Worm (Caenorhabditis elegans): ENCODE measurements around the gene srg-25.

srg-25 gene

ce11 chrV:5319477-5319876 is 25.8 kb downstream of the srg-25 start, which contains the start of gene ceh-34:
Gene ceh-34 (minus strand): TSS chrV:5319577.
- no peak for TF ChIP-seq med-1 (GFP tag; optimal IDR thresholded peaks at IDR 0.05; ENCODE audit: insufficient read depth)

- TF ChIP-seq tab-1 (GFP tag; IDR thresholded peaks at IDR 0.05): no peak
- TF ChIP-seq flt-1 (GFP tag; IDR thresholded peaks at IDR 0.05): no peak
- TF ChIP-seq T22C8.4 (GFP tag; IDR thresholded peaks at IDR 0.05): no peak
- TF ChIP-seq med-1 (GFP tag; optimal IDR thresholded peaks at IDR 0.05; ENCODE audit: insufficient read depth): no peak
- no peak for TF ChIP-seq ztf-29 (GFP tag; IDR thresholded peaks at IDR 0.05)
- no peak for TF ChIP-seq ztf-23 (GFP tag; IDR thresholded peaks at IDR 0.05)
- TF ChIP-seq klf-2 (GFP tag; conservative IDR thresholded peaks at IDR 0.05): no peak
- no peak for TF ChIP-seq cog-1 (tag; optimal IDR thresholded peaks at IDR 0.05)
- TF ChIP-seq ref-1 (GFP tag; conservative IDR thresholded peaks at IDR 0.05): no peak
These were observed 27.0 kb downstream of the srg-25 start for ce11 chrV:5318349-5318748.

- no peak for TF ChIP-seq klf-2 (GFP tag; conservative IDR thresholded peaks at IDR 0.05)
These were observed 31.2 kb downstream of the srg-25 start, which contains the start of gene C10G8.2 for ce11 chrV:5314104-5314503. Gene C10G8.2 (plus strand): TSS chrV:5314404.

ce11 chrV:5312453-5312852 is 32.9 kb downstream of the srg-25 start, which contains the start of gene C10G8.3:
Gene C10G8.3 (plus strand): TSS chrV:5312753.
- TF ChIP-seq ztf-23 (GFP tag; IDR thresholded peaks at IDR 0.05) (no peak), flt-1 (GFP tag; IDR thresholded peaks at IDR 0.05) (no peak), ztf-29 (GFP tag; IDR thresholded peaks at IDR 0.05) (no peak), ref-1 (GFP tag; conservative IDR thresholded peaks at IDR 0.05) (no peak), klf-2 (GFP tag; conservative IDR thresholded peaks at IDR 0.05) (no peak), cog-1 (tag; optimal IDR thresholded peaks at IDR 0.05) (no peak), T22C8.4 (GFP tag; IDR thresholded peaks at IDR 0.05) (no peak), tab-1 (GFP tag; IDR thresholded peaks at IDR 0.05) (no peak), med-1 (GFP tag; optimal IDR thresholded peaks at IDR 0.05; ENCODE audit: insufficient read depth) (no peak)

- no peak for TF ChIP-seq T22C8.4 (GFP tag; IDR thresholded peaks at IDR 0.05)
- no peak for TF ChIP-seq ref-1 (GFP tag; conservative IDR thresholded peaks at IDR 0.05)
- no peak for TF ChIP-seq flt-1 (GFP tag; IDR thresholded peaks at IDR 0.05)
- TF ChIP-seq klf-2 (GFP tag; conservative IDR thresholded peaks at IDR 0.05): no peak
- no peak for TF ChIP-seq ztf-29 (GFP tag; IDR thresholded peaks at IDR 0.05)
These were observed 33.7 kb downstream of the srg-25 start, which contains the start of gene C10G8.4 for ce11 chrV:5311635-5312034. Gene C10G8.4 (plus strand): TSS chrV:5311935.

- TF ChIP-seq flt-1 (GFP tag; IDR thresholded peaks at IDR 0.05) (no peak), ref-1 (GFP tag; conservative IDR thresholded peaks at IDR 0.05) (no peak), ztf-29 (GFP tag; IDR thresholded peaks at IDR 0.05) (no peak), tab-1 (GFP tag; IDR thresholded peaks at IDR 0.05) (no peak), med-1 (GFP tag; optimal IDR thresholded peaks at IDR 0.05; ENCODE audit: insufficient read depth) (no peak), cog-1 (tag; optimal IDR thresholded peaks at IDR 0.05) (no peak), ztf-23 (GFP tag; IDR thresholded peaks at IDR 0.05) (no peak), klf-2 (GFP tag; conservative IDR thresholded peaks at IDR 0.05) (no peak), T22C8.4 (GFP tag; IDR thresholded peaks at IDR 0.05) (no peak)
These were observed 41.0 kb downstream of the srg-25 start for ce11 chrV:5304366-5304765.

ce11 chrV:5303389-5303788 is 41.9 kb downstream of the srg-25 start, which contains the start of gene ncx-2:
Gene ncx-2 (plus strand): TSS chrV:5303689.
- TF ChIP-seq cog-1 (tag; optimal IDR thresholded peaks at IDR 0.05) (no peak), T22C8.4 (GFP tag; IDR thresholded peaks at IDR 0.05) (no peak), flt-1 (GFP tag; IDR thresholded peaks at IDR 0.05) (no peak), ztf-29 (GFP tag; IDR thresholded peaks at IDR 0.05) (no peak), tab-1 (GFP tag; IDR thresholded peaks at IDR 0.05) (no peak)

- no peak for TF ChIP-seq ztf-29 (GFP tag; IDR thresholded peaks at IDR 0.05)
- no peak for TF ChIP-seq cog-1 (tag; optimal IDR thresholded peaks at IDR 0.05)
- TF ChIP-seq flt-1 (GFP tag; IDR thresholded peaks at IDR 0.05): no peak
- no peak for TF ChIP-seq tab-1 (GFP tag; IDR thresholded peaks at IDR 0.05)
- TF ChIP-seq med-1 (GFP tag; optimal IDR thresholded peaks at IDR 0.05; ENCODE audit: insufficient read depth): no peak
- TF ChIP-seq T22C8.4 (GFP tag; IDR thresholded peaks at IDR 0.05): no peak
- TF ChIP-seq ref-1 (GFP tag; conservative IDR thresholded peaks at IDR 0.05): no peak
- no peak for TF ChIP-seq ztf-23 (GFP tag; IDR thresholded peaks at IDR 0.05)
- TF ChIP-seq klf-2 (GFP tag; conservative IDR thresholded peaks at IDR 0.05): no peak
These were observed 44.1 kb downstream of the srg-25 start for ce11 chrV:5301226-5301625.

- TF ChIP-seq ref-1 (GFP tag; conservative IDR thresholded peaks at IDR 0.05) (no peak), cog-1 (tag; optimal IDR thresholded peaks at IDR 0.05) (no peak), ztf-29 (GFP tag; IDR thresholded peaks at IDR 0.05) (no peak), klf-2 (GFP tag; conservative IDR thresholded peaks at IDR 0.05) (no peak), med-1 (GFP tag; optimal IDR thresholded peaks at IDR 0.05; ENCODE audit: insufficient read depth) (no peak), flt-1 (GFP tag; IDR thresholded peaks at IDR 0.05) (no peak), T22C8.4 (GFP tag; IDR thresholded peaks at IDR 0.05) (no peak), tab-1 (GFP tag; IDR thresholded peaks at IDR 0.05) (no peak), ztf-23 (GFP tag; IDR thresholded peaks at IDR 0.05) (no peak)
These were observed 47.6 kb downstream of the srg-25 start for ce11 chrV:5297740-5298139.

ce11 chrV:5295940-5296339 is 49.4 kb downstream of the srg-25 start:
- TF ChIP-seq ref-1 (GFP tag; conservative IDR thresholded peaks at IDR 0.05) (no peak), med-1 (GFP tag; optimal IDR thresholded peaks at IDR 0.05; ENCODE audit: insufficient read depth) (no peak), flt-1 (GFP tag; IDR thresholded peaks at IDR 0.05) (no peak), cog-1 (tag; optimal IDR thresholded peaks at IDR 0.05) (no peak), ztf-29 (GFP tag; IDR thresholded peaks at IDR 0.05) (no peak), T22C8.4 (GFP tag; IDR thresholded peaks at IDR 0.05) (no peak), klf-2 (GFP tag; conservative IDR thresholded peaks at IDR 0.05) (no peak), ztf-23 (GFP tag; IDR thresholded peaks at IDR 0.05) (no peak), tab-1 (GFP tag; IDR thresholded peaks at IDR 0.05) (no peak)
